Fruit fly (Drosophila melanogaster) whole organism, embryonic: ENCODE data around the gene niki.

ENCODE experiments used
- Asciz ChIP-seq: fragments of 200-800 bp; sonication (Bioruptor generic); optimal IDR thresholded peaks from 2 replicates; lab custom pipeline; 2017; ENCODE audit warnings: missing biosample characterization, mild to moderate bottlenecking, missing genetic modification characterization, missing genetic modification reagents
- CG12071 ChIP-seq: fragments of 200-800 bp; sonication (Bioruptor generic); optimal IDR thresholded peaks from 3 replicates; lab custom pipeline; 2018; ENCODE audit warnings: missing biosample characterization, mild to moderate bottlenecking, missing genetic modification characterization
- CG15073 ChIP-seq: fragments of 200-800 bp; sonication (Bioruptor generic); optimal IDR thresholded peaks from 2 replicates; lab custom pipeline; 2016; ENCODE audit warnings: missing biosample characterization, missing genetic modification characterization
- CG16813 ChIP-seq: fragments of 200-800 bp; sonication (Bioruptor generic); IDR thresholded peaks from 3 replicates; pipeline ENCODE4 v1.3.6; 2022; ENCODE audit warnings: missing biosample characterization, missing genetic modification characterization; ENCODE audit not compliant: partially characterized antibody
- CG16863 ChIP-seq: fragments of 200-800 bp; sonication (Bioruptor generic); optimal IDR thresholded peaks from 3 replicates; lab custom pipeline; 2016; ENCODE audit warnings: missing biosample characterization, missing genetic modification characterization
- CG17186 ChIP-seq: fragments of 200-800 bp; sonication (Bioruptor generic); optimal IDR thresholded peaks from 3 replicates; lab custom pipeline; 2017; ENCODE audit warnings: missing biosample characterization, missing genetic modification reagents, missing genetic modification characterization
- CG34376 ChIP-seq: fragments of 200-800 bp; sonication (Bioruptor generic); optimal IDR thresholded peaks from 2 replicates; lab custom pipeline; 2018; ENCODE audit warnings: missing biosample characterization, mild to moderate bottlenecking, missing genetic modification characterization
- CG4854 ChIP-seq: fragments of 200-800 bp; sonication (Bioruptor generic); optimal IDR thresholded peaks from 2 replicates; lab custom pipeline; 2016; ENCODE audit warnings: missing biosample characterization, missing genetic modification characterization, inconsistent platforms
- CG5245 ChIP-seq: fragments of 200-800 bp; sonication (Bioruptor generic); optimal IDR thresholded peaks from 3 replicates; lab custom pipeline; 2016; ENCODE audit warnings: missing biosample characterization, missing genetic modification characterization
- CG6765 ChIP-seq: fragments of 200-800 bp; sonication (Bioruptor generic); optimal IDR thresholded peaks from 3 replicates; lab custom pipeline; 2017; ENCODE audit warnings: missing biosample characterization, mild to moderate bottlenecking, missing genetic modification characterization
- CG7556 ChIP-seq: fragments of 200-800 bp; sonication (Bioruptor generic); optimal IDR thresholded peaks from 2 replicates; lab custom pipeline; 2017; ENCODE audit warnings: missing biosample characterization, mild to moderate bottlenecking, missing genetic modification characterization
- CG7963 ChIP-seq: fragments of 200-800 bp; sonication (Bioruptor generic); IDR thresholded peaks from 3 replicates; pipeline ENCODE4 v1.3.6; 2022; ENCODE audit warnings: missing biosample characterization, missing genetic modification characterization; ENCODE audit not compliant: partially characterized antibody
- CG8359 ChIP-seq: fragments of 200-800 bp; sonication (Bioruptor generic); optimal IDR thresholded peaks from 2 replicates; lab custom pipeline; 2017; ENCODE audit warnings: missing biosample characterization, mild to moderate bottlenecking, missing genetic modification characterization, borderline replicate concordance
- D19A ChIP-seq: fragments of 200-800 bp; optimal IDR thresholded peaks from 3 replicates; lab custom pipeline; 2019; ENCODE audit warnings: missing biosample characterization, mild to moderate bottlenecking, missing genetic modification characterization, moderate library complexity
- Ets65A ChIP-seq: fragments of 200-800 bp; sonication (Bioruptor generic); peaks from one replicate; lab custom pipeline; 2016; ENCODE audit warnings: missing biosample characterization, missing genetic modification characterization
- Hand ChIP-seq: fragments of 200-800 bp; sonication (Bioruptor generic); optimal IDR thresholded peaks from 2 replicates; lab custom pipeline; 2017; ENCODE audit warnings: mild to moderate bottlenecking, missing biosample characterization, missing genetic modification reagents, missing genetic modification characterization
- Hmx ChIP-seq: fragments of 200-800 bp; sonication (Bioruptor generic); optimal IDR thresholded peaks from 2 replicates; lab custom pipeline; 2016; ENCODE audit warnings: missing biosample characterization, missing genetic modification characterization
- Hr3 ChIP-seq: fragments of 200-800 bp; sonication (Bioruptor generic); optimal IDR thresholded peaks from 3 replicates; lab custom pipeline; 2016; ENCODE audit warnings: missing biosample characterization, missing genetic modification characterization
- Hsf ChIP-seq: fragments of 200-800 bp; sonication (Bioruptor generic); optimal IDR thresholded peaks from 3 replicates; lab custom pipeline; 2016; ENCODE audit warnings: missing biosample characterization, missing genetic modification characterization
- Lhr ChIP-seq: fragments of 200-800 bp; sonication (Bioruptor generic); optimal IDR thresholded peaks from 3 replicates; lab custom pipeline; 2017; ENCODE audit warnings: mild to moderate bottlenecking, missing biosample characterization, missing genetic modification reagents, missing genetic modification characterization
- Mad ChIP-seq: fragments of 200-800 bp; sonication (Bioruptor generic); optimal IDR thresholded peaks from 2 replicates; lab custom pipeline; 2016; ENCODE audit warnings: missing biosample characterization, missing genetic modification characterization
- Med ChIP-seq: fragments of 200-800 bp; sonication (Bioruptor generic); peaks from one replicate; lab custom pipeline; 2016; ENCODE audit warnings: missing biosample characterization, missing genetic modification characterization, mild to moderate bottlenecking, inconsistent platforms, moderate library complexity
- NC2β ChIP-seq: fragments of 200-800 bp; sonication (Bioruptor generic); optimal IDR thresholded peaks from 2 replicates; lab custom pipeline; 2016; ENCODE audit warnings: missing biosample characterization, missing genetic modification characterization
- NfI ChIP-seq: fragments of 200-800 bp; sonication (Bioruptor generic); optimal IDR thresholded peaks from 3 replicates; lab custom pipeline; 2018; ENCODE audit warnings: missing biosample characterization, mild to moderate bottlenecking, missing genetic modification characterization, moderate library complexity
- Optix ChIP-seq: fragments of 200-800 bp; sonication (Bioruptor generic); IDR thresholded peaks from 3 replicates; pipeline ENCODE4 v1.3.6; 2022; ENCODE audit warnings: missing biosample characterization, missing genetic modification characterization
- Side ChIP-seq: fragments of 200-800 bp; sonication (Bioruptor generic); optimal IDR thresholded peaks from 2 replicates; lab custom pipeline; 2016; ENCODE audit warnings: missing biosample characterization, missing genetic modification characterization
- Sin3A ChIP-seq: fragments of >200 bp; optimal IDR thresholded peaks from 2 replicates; lab custom pipeline; 2018
- Six4 ChIP-seq: fragments of 200-800 bp; sonication (Bioruptor generic); optimal IDR thresholded peaks from 2 replicates; lab custom pipeline; 2016; ENCODE audit warnings: missing biosample characterization, missing genetic modification characterization
- TFAM ChIP-seq: fragments of 200-800 bp; sonication (Bioruptor generic); optimal IDR thresholded peaks from 2 replicates; lab custom pipeline; 2017; ENCODE audit warnings: missing biosample characterization, missing genetic modification characterization, inconsistent platforms
- abd-A ChIP-seq: fragments of 200-800 bp; sonication (Bioruptor generic); optimal IDR thresholded peaks from 3 replicates; lab custom pipeline; 2019; ENCODE audit warnings: missing biosample characterization, mild to moderate bottlenecking, missing genetic modification characterization, moderate library complexity
- bbx ChIP-seq: fragments of 200-800 bp; sonication (Bioruptor generic); IDR thresholded peaks from 2 replicates; pipeline ENCODE4 v1.3.6; 2022; ENCODE audit warnings: missing biosample characterization, missing genetic modification characterization; ENCODE audit not compliant: partially characterized antibody
- bowl ChIP-seq: fragments of 200-800 bp; sonication (Bioruptor generic); IDR thresholded peaks from 2 replicates; pipeline ENCODE4 v1.3.6; 2022; ENCODE audit warnings: missing biosample characterization, missing genetic modification characterization
- cg ChIP-seq: fragments of 200-800 bp; sonication (Bioruptor generic); optimal IDR thresholded peaks from 3 replicates; lab custom pipeline; 2019; ENCODE audit warnings: missing biosample characterization, mild to moderate bottlenecking, missing genetic modification characterization, moderate library complexity
- chif ChIP-seq, 2 experiments: fragments of 200-800 bp; sonication (Bioruptor generic); optimal IDR thresholded peaks; 3 replicates each; lab custom pipeline; 2016; ENCODE audit warnings: missing biosample characterization in 2 of 2, missing genetic modification characterization in 2 of 2
- cwo ChIP-seq: fragments of 200-800 bp; sonication (Bioruptor generic); optimal IDR thresholded peaks from 3 replicates; lab custom pipeline; 2017; ENCODE audit warnings: missing biosample characterization, missing genetic modification characterization, mild to moderate bottlenecking, moderate library complexity, missing genetic modification reagents
- exex ChIP-seq: fragments of 200-800 bp; sonication (Bioruptor generic); optimal IDR thresholded peaks from 4 replicates; lab custom pipeline; 2018; ENCODE audit warnings: missing biosample characterization, mild to moderate bottlenecking, missing genetic modification characterization, moderate library complexity
- gcm ChIP-seq: fragments of 200-800 bp; sonication (Bioruptor generic); optimal IDR thresholded peaks from 2 replicates; lab custom pipeline; 2019; ENCODE audit warnings: missing biosample characterization, mild to moderate bottlenecking, missing genetic modification characterization, moderate library complexity
- ham ChIP-seq: fragments of 200-800 bp; sonication (Bioruptor generic); IDR thresholded peaks from 2 replicates; pipeline ENCODE4 v1.3.6; 2022; ENCODE audit warnings: missing biosample characterization, missing genetic modification characterization
- knrl ChIP-seq: fragments of 200-800 bp; sonication (Bioruptor generic); IDR thresholded peaks from 3 replicates; pipeline ENCODE4 v1.3.6; 2022; ENCODE audit warnings: missing biosample characterization, missing genetic modification characterization; ENCODE audit not compliant: partially characterized antibody
- nerfin-2 ChIP-seq: fragments of 200-800 bp; sonication (Bioruptor generic); IDR thresholded peaks from 2 replicates; pipeline ENCODE4 v1.3.6; 2022; ENCODE audit warnings: missing biosample characterization, missing genetic modification characterization; ENCODE audit not compliant: partially characterized antibody
- odd ChIP-seq: fragments of 200-800 bp; sonication (Bioruptor generic); optimal IDR thresholded peaks from 2 replicates; lab custom pipeline; 2017; ENCODE audit warnings: missing biosample characterization, mild to moderate bottlenecking, missing genetic modification characterization
- org-1 ChIP-seq: fragments of 200-800 bp; sonication (Bioruptor generic); optimal IDR thresholded peaks from 2 replicates; lab custom pipeline; 2017; ENCODE audit warnings: missing biosample characterization, missing genetic modification characterization
- pho ChIP-seq: fragments of 200-800 bp; sonication (Bioruptor generic); optimal IDR thresholded peaks from 2 replicates; lab custom pipeline; 2016; ENCODE audit warnings: missing biosample characterization, missing genetic modification characterization
- run ChIP-seq: fragments of 200-800 bp; sonication (Bioruptor generic); optimal IDR thresholded peaks from 3 replicates; lab custom pipeline; 2018; ENCODE audit warnings: missing biosample characterization, mild to moderate bottlenecking, missing genetic modification characterization
- sc ChIP-seq, 3 experiments: fragments of >200 bp in 2 of 3; fragments of 200-800 bp in 1 of 3; sonication (Bioruptor generic) in 1 of 3; optimal IDR thresholded peaks; 2 replicates in 2 of 3; 3 replicates in 1 of 3; lab custom pipeline; 2017; ENCODE audit warnings: mild to moderate bottlenecking in 1 of 3, missing biosample characterization in 1 of 3, missing genetic modification characterization in 1 of 3, missing genetic modification reagents in 1 of 3
- schlank ChIP-seq: fragments of 200-800 bp; sonication (Bioruptor generic); optimal IDR thresholded peaks from 2 replicates; lab custom pipeline; 2018; ENCODE audit warnings: missing biosample characterization, mild to moderate bottlenecking, missing genetic modification characterization
- sd ChIP-seq: fragments of 200-800 bp; sonication (Bioruptor generic); optimal IDR thresholded peaks from 3 replicates; lab custom pipeline; 2018; ENCODE audit warnings: missing biosample characterization, mild to moderate bottlenecking, missing genetic modification characterization, moderate library complexity
- sug ChIP-seq: fragments of 200-800 bp; optimal IDR thresholded peaks from 2 replicates; lab custom pipeline; 2019; ENCODE audit warnings: missing biosample characterization, mild to moderate bottlenecking, missing genetic modification characterization, moderate library complexity
- unpg ChIP-seq: fragments of 200-800 bp; sonication (Bioruptor generic); optimal IDR thresholded peaks from 3 replicates; lab custom pipeline; 2018; ENCODE audit warnings: missing biosample characterization, mild to moderate bottlenecking, missing genetic modification characterization, moderate library complexity

The niki gene

dm6 chr3R:24870389-24871048, 45.1 kb upstream of the niki start, which contains the start of gene CycB3 (continued):
- TF ChIP-seq TFAM (GFP tag; lab: Kevin White, UChicago) (no peak), exex (tag; lab: Kevin White, UChicago) (no peak), CG5245 (GFP tag; lab: Kevin White, UChicago) (no peak), Asciz (GFP tag; lab: Kevin White, UChicago) (no peak), Hr3 (GFP tag; lab: Kevin White, UChicago) (no peak), CG6765 (GFP tag; lab: Kevin White, UChicago) (peak; percentile 9), chif (GFP tag; optimal IDR thresholded peaks at IDR 0.05; lab: Kevin White, UChicago) (peak in 1 of 2 experiments; percentile 25), Lhr (GFP tag; lab: Kevin White, UChicago) (peak; percentile 43), bbx (peak; percentile 50; the same call in 1 of the 2 replicates), abd-A (tag; lab: Kevin White, UChicago) (no peak), CG16863 (GFP tag; lab: Kevin White, UChicago) (no peak), Sin3A (peak; percentile 53), CG16813 (GFP tag; lab: Robert Waterston, UW) (no peak), Med (GFP tag; lab: Kevin White, UChicago) (peak; percentile 88), CG4854 (GFP tag; lab: Kevin White, UChicago) (peak; percentile 7), Six4 (GFP tag; lab: Kevin White, UChicago) (no peak), sug (no peak), Hand (no peak), CG7556 (GFP tag; lab: Kevin White, UChicago) (no peak), D19A (tag; lab: Kevin White, UChicago) (no peak), odd (GFP tag; lab: Kevin White, UChicago) (no peak), NC2β (GFP tag; lab: Kevin White, UChicago) (peak; percentile 51), run (tag; lab: Kevin White, UChicago) (no peak), CG7963 (GFP tag; lab: Robert Waterston, UW) (no peak), ham (GFP tag; lab: Robert Waterston, UW) (no peak), nerfin-2 (GFP tag; lab: Robert Waterston, UW) (0 out of 2 replicates have a peak, but pooled peaks have one; percentile 19), bowl (GFP tag; lab: Robert Waterston, UW) (no peak), cwo (GFP tag; lab: Kevin White, UChicago) (no peak), org-1 (GFP tag; lab: Kevin White, UChicago) (no peak), CG8359 (GFP tag; lab: Kevin White, UChicago) (no peak), knrl (GFP tag; lab: Robert Waterston, UW) (peak; percentile 27; the same call in 1 of the 3 replicates), Side (GFP tag; lab: Kevin White, UChicago) (no peak), Hsf (GFP tag; lab: Kevin White, UChicago) (peak; percentile 11), CG15073 (GFP tag; lab: Kevin White, UChicago) (no peak), NfI (GFP tag; lab: Kevin White, UChicago) (peak; percentile 46), schlank (tag; lab: Kevin White, UChicago) (peak; percentile 13), CG17186 (GFP tag; lab: Kevin White, UChicago) (peak; percentile 89), sc (optimal IDR thresholded peaks at IDR 0.05; lab: Kevin White, UChicago) (no peak), sc (GFP tag; optimal IDR thresholded peaks at IDR 0.05; lab: Kevin White, UChicago) (no peak), Optix (GFP tag; lab: Robert Waterston, UW) (no peak), sd (no peak), gcm (GFP tag; lab: Kevin White, UChicago) (no peak), CG12071 (no peak), unpg (GFP tag; lab: Kevin White, UChicago) (no peak), Mad (GFP tag; lab: Kevin White, UChicago) (no peak), Hmx (GFP tag; lab: Kevin White, UChicago) (no peak), pho (no peak), Ets65A (peak; percentile 9), cg (GFP tag; lab: Kevin White, UChicago) (peak; percentile 1), CG34376 (no peak)
